Worm (Caenorhabditis elegans): ENCODE results near the gene nhr-234.

ce11 chrII:12671892-12672291, 35.4 kb downstream of the nhr-234 start:
- no peak for TF ChIP-seq flt-1 (GFP tag; IDR thresholded peaks at IDR 0.05)
- no peak for TF ChIP-seq tab-1 (GFP tag; IDR thresholded peaks at IDR 0.05)
- no peak for TF ChIP-seq ztf-29 (GFP tag; IDR thresholded peaks at IDR 0.05)
- no peak for TF ChIP-seq cog-1 (tag; optimal IDR thresholded peaks at IDR 0.05)
- no peak for TF ChIP-seq med-1 (GFP tag; optimal IDR thresholded peaks at IDR 0.05; ENCODE audit: insufficient read depth)
- no peak for TF ChIP-seq T22C8.4 (GFP tag; IDR thresholded peaks at IDR 0.05)
- TF ChIP-seq ref-1 (GFP tag; conservative IDR thresholded peaks at IDR 0.05), result no peak
- TF ChIP-seq ztf-23 (GFP tag; IDR thresholded peaks at IDR 0.05), result no peak
- TF ChIP-seq klf-2 (GFP tag; conservative IDR thresholded peaks at IDR 0.05), result no peak

All from whole organism, midembryonic.